Worm (Caenorhabditis elegans) whole organism, late embryonic: ENCODE data around the gene old-1.

Experiments used
- F13H6.1 ChIP-seq: sonication (generic microtip); optimal IDR thresholded peaks from 2 replicates; lab custom pipeline; 2016; ENCODE audit warnings: missing genetic modification characterization, missing compliant biosample characterization
- K09A11.1 ChIP-seq: sonication (generic microtip); optimal IDR thresholded peaks from 2 replicates; lab custom pipeline; 2017; ENCODE audit warnings: antibody characterized with exemption, mild to moderate bottlenecking, missing genetic modification characterization, missing compliant biosample characterization; ENCODE audit not compliant: insufficient read depth
- ahr-1 ChIP-seq: sonication (generic microtip); optimal IDR thresholded peaks from 2 replicates; lab custom pipeline; 2016; ENCODE audit warnings: missing genetic modification characterization, missing compliant biosample characterization
- ama-1 ChIP-seq: fragments of 150-350 bp; optimal IDR thresholded peaks from 2 replicates; lab custom pipeline; 2014
- ceh-14 ChIP-seq: sonication (generic microtip); optimal IDR thresholded peaks from 2 replicates; lab custom pipeline; 2016; ENCODE audit warnings: missing genotype, missing genetic modification characterization, missing compliant biosample characterization
- ceh-2 ChIP-seq: sonication (generic microtip); optimal IDR thresholded peaks from 2 replicates; lab custom pipeline; 2016; ENCODE audit warnings: missing genotype, missing genetic modification characterization, missing compliant biosample characterization
- ceh-31 ChIP-seq: sonication (generic microtip); optimal IDR thresholded peaks from 2 replicates; lab custom pipeline; 2016; ENCODE audit warnings: missing genetic modification characterization, missing compliant biosample characterization
- ceh-48 ChIP-seq: sonication (generic microtip); optimal IDR thresholded peaks from 2 replicates; lab custom pipeline; 2016; ENCODE audit warnings: missing genetic modification characterization, inconsistent platforms, missing compliant biosample characterization
- ceh-6 ChIP-seq: fragments of 200-800 bp; sonication (Bioruptor generic); optimal IDR thresholded peaks from 2 replicates; lab custom pipeline; 2018; ENCODE audit warnings: mild to moderate bottlenecking, missing genetic modification characterization, missing compliant biosample characterization
- dmd-4 ChIP-seq: sonication (generic microtip); optimal IDR thresholded peaks from 2 replicates; lab custom pipeline; 2016; ENCODE audit warnings: borderline replicate concordance, missing genetic modification characterization, missing compliant biosample characterization
- dve-1 ChIP-seq: sonication (generic microtip); optimal IDR thresholded peaks from 2 replicates; lab custom pipeline; 2017; ENCODE audit warnings: antibody characterized with exemption, mild to moderate bottlenecking, missing genetic modification characterization, missing compliant biosample characterization
- fax-1 ChIP-seq: sonication (generic microtip); optimal IDR thresholded peaks from 2 replicates; lab custom pipeline; 2016; ENCODE audit warnings: missing genotype, missing genetic modification characterization, missing compliant biosample characterization
- fkh-6 ChIP-seq: sonication (generic microtip); optimal IDR thresholded peaks from 2 replicates; lab custom pipeline; 2016; ENCODE audit warnings: missing genetic modification characterization, missing compliant biosample characterization
- hlh-13 ChIP-seq: fragments of 200-800 bp; sonication (Bioruptor generic); optimal IDR thresholded peaks from 2 replicates; lab custom pipeline; 2018; ENCODE audit warnings: mild to moderate bottlenecking, missing genetic modification characterization, missing compliant biosample characterization
- hlh-15 ChIP-seq: sonication (generic microtip); optimal IDR thresholded peaks from 2 replicates; lab custom pipeline; 2016; ENCODE audit warnings: missing genetic modification characterization, missing compliant biosample characterization
- lim-6 ChIP-seq: sonication (generic microtip); optimal IDR thresholded peaks from 2 replicates; lab custom pipeline; 2016; ENCODE audit warnings: missing genetic modification characterization, missing compliant biosample characterization
- lin-11 ChIP-seq: fragments of 200-800 bp; sonication (Bioruptor generic); optimal IDR thresholded peaks from 2 replicates; lab custom pipeline; 2018; ENCODE audit warnings: mild to moderate bottlenecking, missing genetic modification characterization, missing compliant biosample characterization
- nfya-1 ChIP-seq: sonication (generic microtip); optimal IDR thresholded peaks from 2 replicates; lab custom pipeline; 2017; ENCODE audit warnings: missing genetic modification characterization, mild to moderate bottlenecking, missing compliant biosample characterization, antibody characterized with exemption, moderate library complexity
- nhr-11 ChIP-seq: fragments of 150-350 bp; optimal IDR thresholded peaks from 2 replicates; lab custom pipeline; 2014; ENCODE audit warnings: missing biosample characterization, missing genetic modification characterization
- npax-4 ChIP-seq: sonication (generic microtip); optimal IDR thresholded peaks from 2 replicates; lab custom pipeline; 2016; ENCODE audit warnings: missing genetic modification characterization, missing compliant biosample characterization
- odd-2 ChIP-seq: sonication (generic microtip); optimal IDR thresholded peaks from 2 replicates; lab custom pipeline; 2017; ENCODE audit warnings: antibody characterized with exemption, mild to moderate bottlenecking, missing genetic modification characterization, missing compliant biosample characterization
- pat-9 ChIP-seq: fragments of 200-800 bp; sonication (Bioruptor generic); optimal IDR thresholded peaks from 2 replicates; lab custom pipeline; 2018; ENCODE audit warnings: mild to moderate bottlenecking, missing genetic modification characterization, moderate library complexity, missing compliant biosample characterization
- pax-1 ChIP-seq: fragments of 150-350 bp; optimal IDR thresholded peaks from 2 replicates; lab custom pipeline; 2014; ENCODE audit warnings: missing biosample characterization, missing genetic modification characterization
- pros-1 ChIP-seq: fragments of 150-350 bp; optimal IDR thresholded peaks from 2 replicates; lab custom pipeline; 2014; ENCODE audit warnings: missing biosample characterization, missing genetic modification reagents, missing genetic modification characterization
- sox-4 ChIP-seq: sonication (generic microtip); optimal IDR thresholded peaks from 2 replicates; lab custom pipeline; 2017; ENCODE audit warnings: mild to moderate bottlenecking, missing genetic modification characterization, inconsistent platforms, missing compliant biosample characterization
- tbx-2 ChIP-seq: sonication (generic microtip); optimal IDR thresholded peaks from 2 replicates; lab custom pipeline; 2016; ENCODE audit warnings: missing genetic modification characterization, missing compliant biosample characterization
- ttx-3 ChIP-seq: sonication (generic microtip); optimal IDR thresholded peaks from 2 replicates; lab custom pipeline; 2016; ENCODE audit warnings: missing genetic modification reagents, missing genetic modification characterization, missing compliant biosample characterization
- unc-3 ChIP-seq, 2 experiments: fragments of 200-800 bp in 1 of 2; sonication (Bioruptor generic) in 1 of 2; sonication (generic microtip) in 1 of 2; conservative IDR thresholded peaks in 1 of 2; optimal IDR thresholded peaks in 1 of 2; 2 replicates each; pipeline versions ENCODE4 v1.3.6 to Lab custom; 2016 to 2022; ENCODE audit warnings: missing compliant biosample characterization in 2 of 2, missing genetic modification characterization in 2 of 2, missing genetic modification reagents in 1 of 2
- unc-42 ChIP-seq: sonication (generic microtip); optimal IDR thresholded peaks from 2 replicates; lab custom pipeline; 2016; ENCODE audit warnings: missing genotype, missing genetic modification characterization, missing compliant biosample characterization
- unc-55 ChIP-seq: sonication (generic microtip); optimal IDR thresholded peaks from 2 replicates; lab custom pipeline; 2017; ENCODE audit warnings: missing biosample characterization, missing genetic modification reagents, missing genetic modification characterization
- zip-5 ChIP-seq: sonication (generic microtip); optimal IDR thresholded peaks from 2 replicates; lab custom pipeline; 2016; ENCODE audit warnings: missing genetic modification characterization, missing compliant biosample characterization
- ztf-16 ChIP-seq: sonication (generic microtip); optimal IDR thresholded peaks from 2 replicates; lab custom pipeline; 2017; ENCODE audit warnings: missing genetic modification characterization, missing compliant biosample characterization

The old-1 gene

ce11 chrII:9838260-9838935 is 30.1 kb downstream of the old-1 start, which contains the start of gene arrd-4:
TSS of gene arrd-4 (minus strand) at chrII:9838310.
- TF ChIP-seq fax-1 (tag; lab: Kevin White, UChicago) (no peak), nfya-1 (peak; percentile 9), sox-4 (tag; lab: Kevin White, UChicago) (no peak), ceh-14 (tag; lab: Kevin White, UChicago) (peak; percentile 40), dmd-4 (no peak), dve-1 (no peak), unc-42 (tag; lab: Kevin White, UChicago) (peak; percentile 91), hlh-15 (tag; lab: Kevin White, UChicago) (no peak), unc-3 (GFP tag; conservative IDR thresholded peaks at IDR 0.05; lab: Robert Waterston, UW) (no peak), unc-3 (tag; optimal IDR thresholded peaks at IDR 0.05; lab: Kevin White, UChicago) (no peak), pat-9 (tag; lab: Kevin White, UChicago) (no peak)

DNA sequence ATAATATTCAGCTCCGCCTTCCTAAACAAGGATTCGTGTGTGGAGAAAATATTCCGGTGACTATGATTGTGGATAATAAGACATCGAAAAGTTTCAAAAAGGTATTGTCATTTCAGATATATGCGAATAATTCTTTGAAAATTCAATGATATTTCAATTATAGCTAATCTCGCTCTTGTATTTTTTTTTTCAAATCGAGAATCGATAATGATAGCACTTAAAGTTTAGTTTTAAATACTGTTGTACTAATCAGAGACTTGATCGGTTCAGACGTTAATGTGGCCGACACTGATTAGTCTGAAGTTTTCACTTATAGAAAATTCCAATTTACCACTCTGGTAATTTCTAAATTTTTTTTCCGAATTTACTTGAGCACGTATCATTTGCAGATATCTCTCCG is 32.6 kb downstream of the old-1 start:
- TF ChIP-seq ahr-1, result no peak
- no peak for TF ChIP-seq hlh-15 (tag; lab: Kevin White, UChicago)
- no peak for TF ChIP-seq tbx-2
- no peak for TF ChIP-seq K09A11.1
- no peak for TF ChIP-seq odd-2 (tag; lab: Kevin White, UChicago)
- TF ChIP-seq lin-11 (tag; lab: Kevin White, UChicago), result no peak

DNA sequence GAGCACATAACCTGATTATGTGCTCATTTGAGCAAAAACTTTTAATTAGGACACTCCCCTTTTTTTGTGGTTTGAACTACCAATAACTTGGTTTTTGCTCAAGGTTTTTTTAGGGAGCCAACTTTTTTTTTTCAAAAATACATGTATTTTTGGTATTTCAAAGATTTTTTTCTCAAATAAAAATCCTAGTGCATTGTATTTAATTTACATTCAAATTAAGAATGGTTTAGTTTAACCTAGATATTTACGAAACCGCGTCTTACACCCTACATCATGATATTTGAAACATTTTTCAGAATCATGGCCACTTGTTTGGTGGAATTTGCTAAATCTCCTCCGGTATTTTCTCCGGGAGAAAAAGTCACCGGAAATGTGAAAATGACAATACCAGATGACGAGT is 33.6 kb downstream of the old-1 start, which contains the start of gene arrd-5:
Gene arrd-5, plus strand, starts transcription at position 301 of the 400 bp plus-strand sequence.
- TF ChIP-seq sox-4 (tag; lab: Kevin White, UChicago), result no peak
- TF ChIP-seq ttx-3 (tag; lab: Kevin White, UChicago), result no peak
- no peak for TF ChIP-seq lin-11 (tag; lab: Kevin White, UChicago)
- no peak for TF ChIP-seq npax-4 (tag; lab: Kevin White, UChicago)
- TF ChIP-seq fkh-6, result no peak
- no peak for TF ChIP-seq hlh-15 (tag; lab: Kevin White, UChicago)
- no peak for TF ChIP-seq dmd-4
- TF ChIP-seq pax-1 (tag; lab: Kevin White, UChicago), result no peak
- TF ChIP-seq zip-5 (tag; lab: Kevin White, UChicago), result no peak
- no peak for TF ChIP-seq ceh-2 (tag; lab: Kevin White, UChicago)
- no peak for TF ChIP-seq ztf-16 (tag; lab: Kevin White, UChicago)
- no peak for TF ChIP-seq ceh-31
- TF ChIP-seq, all 69 proteins: peak for 0

DNA sequence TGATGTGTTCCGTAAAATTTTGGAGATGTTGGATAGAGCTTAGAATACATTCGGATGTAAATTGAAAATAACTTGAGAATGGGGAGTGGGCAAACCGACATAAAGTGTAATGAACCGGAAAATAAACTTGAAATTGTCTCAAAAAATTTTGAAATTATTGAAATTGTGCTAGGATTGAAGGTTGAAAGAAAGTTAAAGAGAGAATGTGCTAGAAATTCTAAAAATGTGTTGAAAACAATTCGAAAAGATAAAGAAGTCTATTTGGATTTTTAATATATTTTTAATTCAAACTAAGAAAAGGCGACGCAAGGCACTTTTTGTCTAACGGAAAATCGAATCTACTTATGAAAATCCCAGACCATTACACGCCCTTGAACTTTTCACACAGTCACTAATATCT is 34.7 kb downstream of the old-1 start, which contains the start of gene ZK938.3:
Gene ZK938.3, minus strand, starts transcription at position 101 of the 400 bp plus-strand sequence.
- TF ChIP-seq pros-1 (tag; lab: Kevin White, UChicago), result no peak
- no peak for TF ChIP-seq unc-55 (GFP tag; lab: Kevin White, UChicago)
- TF ChIP-seq dve-1, result no peak
- TF ChIP-seq nhr-11 (tag; lab: Kevin White, UChicago), result peak; percentile 21

ce11 chrII:9831033-9831432 is 37.5 kb downstream of the old-1 start, which contains the start of gene ZK938.12:
TSS of gene ZK938.12 (plus strand) at chrII:9831333.
- TF ChIP-seq F13H6.1 (tag; lab: Kevin White, UChicago) (no peak), ceh-2 (tag; lab: Kevin White, UChicago) (no peak), hlh-13 (no peak), fkh-6 (no peak), ceh-48 (tag; lab: Kevin White, UChicago) (no peak), ceh-6 (GFP tag; lab: Kevin White, UChicago) (no peak), ama-1 (no peak), zip-5 (tag; lab: Kevin White, UChicago) (no peak), ceh-31 (no peak), lim-6 (tag; lab: Kevin White, UChicago) (no peak), npax-4 (tag; lab: Kevin White, UChicago) (no peak)
